Worm (Caenorhabditis elegans) whole organism, L1 larva: ENCODE measurements around the gene R02F11.1.

Source experiments
- Y116A8C.19 ChIP-seq: sonication (generic microtip); optimal IDR thresholded peaks from 2 replicates; lab custom pipeline; 2016; ENCODE audit warnings: missing compliant biosample characterization, missing genetic modification characterization, borderline replicate concordance
- ama-1 ChIP-seq: fragments of 150-350 bp; optimal IDR thresholded peaks from 2 replicates; lab custom pipeline; 2014
- ceh-63 ChIP-seq: fragments of 200-800 bp; sonication (Bioruptor generic); optimal IDR thresholded peaks from 2 replicates; lab custom pipeline; 2018; ENCODE audit warnings: mild to moderate bottlenecking, missing genetic modification characterization, missing compliant biosample characterization
- ceh-88 ChIP-seq: fragments of 200-800 bp; sonication (Bioruptor generic); IDR thresholded peaks from 2 replicates; pipeline ENCODE4 v1.3.6; 2022; ENCODE audit warnings: missing genetic modification characterization, missing compliant biosample characterization
- dpl-1 ChIP-seq, 3 experiments: fragments of 150-350 bp in 2 of 3; sonication (generic microtip) in 1 of 3; optimal IDR thresholded peaks; 2 replicates each; lab custom pipeline; 2014 to 2017; ENCODE audit warnings: missing biosample characterization in 3 of 3, missing genetic modification characterization in 3 of 3, missing genetic modification reagents in 3 of 3
- efl-1 ChIP-seq, 4 experiments: fragments of 150-350 bp; optimal IDR thresholded peaks in 3 of 4; peaks in 1 of 4; 1 replicate in 1 of 4; 2 replicates in 3 of 4; lab custom pipeline; 2014; ENCODE audit warnings: missing biosample characterization in 2 of 4, missing genetic modification characterization in 2 of 4, missing genetic modification reagents in 2 of 4
- efl-3 ChIP-seq: fragments of 200-800 bp; sonication (Bioruptor generic); optimal IDR thresholded peaks from 2 replicates; lab custom pipeline; 2018; ENCODE audit warnings: mild to moderate bottlenecking, missing genetic modification characterization, missing compliant biosample characterization
- egl-13 ChIP-seq: sonication (generic microtip); optimal IDR thresholded peaks from 2 replicates; lab custom pipeline; 2016; ENCODE audit warnings: missing genotype, missing genetic modification reagents, missing genetic modification characterization, missing compliant biosample characterization
- egl-27 ChIP-seq, 2 experiments: fragments of 150-350 bp in 1 of 2; sonication (generic microtip); optimal IDR thresholded peaks; 3 replicates each; lab custom pipeline; 2017 to 2018; ENCODE audit warnings: missing biosample characterization in 2 of 2, missing genetic modification characterization in 2 of 2, missing genetic modification reagents in 2 of 2
- elt-3 ChIP-seq, 6 experiments: fragments of 150-350 bp in 1 of 6; sonication (generic microtip); optimal IDR thresholded peaks; 2 replicates each; lab custom pipeline; 2017 to 2018; ENCODE audit warnings: missing biosample characterization in 6 of 6, missing genetic modification characterization in 6 of 6, inconsistent platforms in 1 of 6
- ets-5 ChIP-seq: fragments of 200-800 bp; sonication (Bioruptor generic); IDR thresholded peaks from 2 replicates; pipeline ENCODE4 v1.3.6; 2022; ENCODE audit warnings: missing genetic modification characterization, missing compliant biosample characterization
- fkh-10 ChIP-seq: sonication (generic microtip); optimal IDR thresholded peaks from 2 replicates; lab custom pipeline; 2017; ENCODE audit warnings: missing biosample characterization, missing genetic modification reagents, missing genetic modification characterization
- fkh-8 ChIP-seq: sonication (generic microtip); optimal IDR thresholded peaks from 2 replicates; lab custom pipeline; 2016; ENCODE audit warnings: mild to moderate bottlenecking, missing genetic modification characterization, missing compliant biosample characterization
- hlh-4 ChIP-seq: sonication (generic microtip); optimal IDR thresholded peaks from 2 replicates; lab custom pipeline; 2016; ENCODE audit warnings: mild to moderate bottlenecking, missing genetic modification characterization, missing compliant biosample characterization
- hpl-2 ChIP-seq: fragments of 150-350 bp; optimal IDR thresholded peaks from 2 replicates; lab custom pipeline; 2014; ENCODE audit warnings: missing biosample characterization, missing genetic modification reagents, missing genetic modification characterization
- lin-13 ChIP-seq: fragments of 150-350 bp; optimal IDR thresholded peaks from 2 replicates; lab custom pipeline; 2014; ENCODE audit warnings: missing biosample characterization, missing genetic modification reagents, missing genetic modification characterization
- lin-15B ChIP-seq: fragments of 150-350 bp; sonication (generic microtip); optimal IDR thresholded peaks from 3 replicates; lab custom pipeline; 2014; ENCODE audit warnings: missing biosample characterization, missing genetic modification characterization
- lin-35 ChIP-seq, 2 experiments: fragments of 150-350 bp; optimal IDR thresholded peaks; 2 replicates each; lab custom pipeline; 2014; ENCODE audit warnings: missing biosample characterization in 2 of 2, missing genetic modification characterization in 2 of 2, missing genetic modification reagents in 2 of 2
- lin-39 ChIP-seq: fragments of 150-350 bp; optimal IDR thresholded peaks from 2 replicates; lab custom pipeline; 2014; ENCODE audit warnings: missing biosample characterization, missing genetic modification reagents, missing genetic modification characterization
- lir-3 ChIP-seq: sonication (generic microtip); optimal IDR thresholded peaks from 2 replicates; lab custom pipeline; 2016; ENCODE audit warnings: mild to moderate bottlenecking, missing genetic modification characterization, moderate library complexity, missing compliant biosample characterization; ENCODE audit not compliant: poor library complexity
- mab-9 ChIP-seq: fragments of 200-800 bp; sonication (Bioruptor generic); IDR thresholded peaks from 2 replicates; pipeline ENCODE4 v1.3.6; 2022; ENCODE audit warnings: missing genetic modification reagents, missing genetic modification characterization, missing compliant biosample characterization
- mep-1 ChIP-seq: fragments of 150-350 bp; optimal IDR thresholded peaks from 2 replicates; lab custom pipeline; 2014; ENCODE audit warnings: missing biosample characterization, missing genetic modification characterization
- nhr-237 ChIP-seq: fragments of 150-350 bp; optimal IDR thresholded peaks from 2 replicates; lab custom pipeline; 2014; ENCODE audit warnings: missing biosample characterization, missing genetic modification characterization
- nhr-28 ChIP-seq: fragments of 150-350 bp; optimal IDR thresholded peaks from 2 replicates; lab custom pipeline; 2014; ENCODE audit warnings: missing biosample characterization, missing genetic modification characterization
- nhr-76 ChIP-seq: sonication (generic microtip); optimal IDR thresholded peaks from 2 replicates; lab custom pipeline; 2017; ENCODE audit warnings: missing biosample characterization, missing genetic modification characterization
- nhr-77 ChIP-seq: fragments of 150-350 bp; optimal IDR thresholded peaks from 2 replicates; lab custom pipeline; 2014; ENCODE audit warnings: missing biosample characterization, missing genetic modification characterization
- pax-3 ChIP-seq: fragments of 200-800 bp; sonication (Bioruptor generic); optimal IDR thresholded peaks from 2 replicates; lab custom pipeline; 2018; ENCODE audit warnings: mild to moderate bottlenecking, missing genetic modification characterization, moderate library complexity, missing compliant biosample characterization
- rnt-1 ChIP-seq: sonication (generic microtip); optimal IDR thresholded peaks from 2 replicates; lab custom pipeline; 2016; ENCODE audit warnings: mild to moderate bottlenecking, missing genetic modification characterization, moderate library complexity, missing compliant biosample characterization
- snpc-4 ChIP-seq: fragments of 150-350 bp; optimal IDR thresholded peaks from 2 replicates; lab custom pipeline; 2014; ENCODE audit warnings: missing biosample characterization, missing genetic modification characterization
- snu-23 ChIP-seq: sonication (generic microtip); optimal IDR thresholded peaks from 2 replicates; lab custom pipeline; 2016; ENCODE audit warnings: missing genetic modification characterization, missing compliant biosample characterization
- sox-4 ChIP-seq: sonication (generic microtip); optimal IDR thresholded peaks from 2 replicates; lab custom pipeline; 2016; ENCODE audit warnings: missing genetic modification characterization, missing compliant biosample characterization
- sptf-1 ChIP-seq: fragments of 150-350 bp; optimal IDR thresholded peaks from 2 replicates; lab custom pipeline; 2014; ENCODE audit warnings: missing biosample characterization, missing genetic modification characterization
- tbx-2 ChIP-seq: sonication (generic microtip); optimal IDR thresholded peaks from 2 replicates; lab custom pipeline; 2016; ENCODE audit warnings: missing genetic modification characterization, missing compliant biosample characterization
- unc-130 ChIP-seq: fragments of 150-350 bp; optimal IDR thresholded peaks from 2 replicates; lab custom pipeline; 2017; ENCODE audit warnings: missing biosample characterization, missing genetic modification characterization, inconsistent platforms
- unc-30 ChIP-seq: sonication (generic microtip); optimal IDR thresholded peaks from 2 replicates; lab custom pipeline; 2017; ENCODE audit warnings: missing biosample characterization, missing genetic modification characterization
- unc-62 ChIP-seq: fragments of 150-350 bp; optimal IDR thresholded peaks from 2 replicates; lab custom pipeline; 2014; ENCODE audit warnings: missing biosample characterization, missing genetic modification reagents, missing genetic modification characterization
- unc-86 ChIP-seq: sonication (generic microtip); optimal IDR thresholded peaks from 2 replicates; lab custom pipeline; 2016; ENCODE audit warnings: missing genetic modification characterization, missing compliant biosample characterization
- unc-98 ChIP-seq: fragments of 200-800 bp; sonication (Bioruptor generic); IDR thresholded peaks from 2 replicates; pipeline ENCODE4 v1.3.6; 2022; ENCODE audit warnings: missing genetic modification characterization, missing compliant biosample characterization
- zag-1 ChIP-seq: fragments of 150-350 bp; optimal IDR thresholded peaks from 2 replicates; lab custom pipeline; 2014; ENCODE audit warnings: missing biosample characterization, missing genetic modification characterization
- zip-4 ChIP-seq: fragments of 200-800 bp; sonication (Bioruptor generic); optimal IDR thresholded peaks from 2 replicates; lab custom pipeline; 2018; ENCODE audit warnings: mild to moderate bottlenecking, missing genetic modification characterization, moderate library complexity, missing compliant biosample characterization
- ztf-11 ChIP-seq, 2 experiments: sonication (generic microtip); optimal IDR thresholded peaks; 2 replicates each; lab custom pipeline; 2016 to 2017; ENCODE audit warnings: missing genetic modification characterization in 2 of 2, missing biosample characterization in 1 of 2, missing compliant biosample characterization in 1 of 2
- ztf-4 ChIP-seq: fragments of 150-350 bp; optimal IDR thresholded peaks from 2 replicates; lab custom pipeline; 2014; ENCODE audit warnings: missing biosample characterization, missing genetic modification characterization

R02F11.1 gene

DNA sequence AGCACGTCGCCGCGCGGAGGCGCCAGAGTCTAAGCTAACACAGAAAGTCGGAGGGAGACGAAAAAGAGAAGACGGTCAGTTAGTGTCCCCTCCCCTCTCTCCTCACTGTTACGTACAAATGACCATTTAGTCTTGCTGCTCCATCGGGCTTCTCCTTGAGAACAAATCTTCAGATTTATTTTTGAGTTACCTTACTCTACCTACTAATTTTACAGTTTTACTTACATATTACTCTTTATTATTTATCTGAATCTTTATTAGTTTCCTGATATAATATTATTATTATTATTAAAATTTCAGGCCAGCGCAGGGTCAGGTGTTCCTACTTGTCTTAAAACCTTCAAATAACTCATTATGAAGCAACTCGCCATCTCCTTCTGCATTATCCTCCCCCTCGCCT is at the start of gene R02F11.1:
TSS of gene R02F11.1 (plus strand) at position 301 of the 400 bp plus-strand sequence.
- TF ChIP-seq zag-1 (no peak), mep-1 (tag; lab: Kevin White, UChicago) (no peak), fkh-8 (tag; lab: Kevin White, UChicago) (no peak), egl-27 (tag; optimal IDR thresholded peaks at IDR 0.05; lab: Kevin White, UChicago) (no peak), mab-9 (GFP tag; lab: Robert Waterston, UW) (no peak), snu-23 (GFP tag; lab: Kevin White, UChicago) (no peak), ceh-63 (GFP tag; lab: Kevin White, UChicago) (no peak), unc-30 (tag; lab: Kevin White, UChicago) (no peak), pax-3 (tag; lab: Kevin White, UChicago) (no peak), elt-3 (tag; optimal IDR thresholded peaks at IDR 0.05; lab: Kevin White, UChicago) (no peak), unc-130 (tag; lab: Kevin White, UChicago) (no peak), snpc-4 (tag; lab: Kevin White, UChicago) (no peak), lin-35 (GFP tag; optimal IDR thresholded peaks at IDR 0.05; lab: Kevin White, UChicago) (no peak), zip-4 (GFP tag; lab: Kevin White, UChicago) (no peak), tbx-2 (tag; lab: Kevin White, UChicago) (no peak), ztf-11 (tag; optimal IDR thresholded peaks at IDR 0.05; lab: Kevin White, UChicago) (no peak), nhr-76 (tag; lab: Kevin White, UChicago) (no peak)

DNA sequence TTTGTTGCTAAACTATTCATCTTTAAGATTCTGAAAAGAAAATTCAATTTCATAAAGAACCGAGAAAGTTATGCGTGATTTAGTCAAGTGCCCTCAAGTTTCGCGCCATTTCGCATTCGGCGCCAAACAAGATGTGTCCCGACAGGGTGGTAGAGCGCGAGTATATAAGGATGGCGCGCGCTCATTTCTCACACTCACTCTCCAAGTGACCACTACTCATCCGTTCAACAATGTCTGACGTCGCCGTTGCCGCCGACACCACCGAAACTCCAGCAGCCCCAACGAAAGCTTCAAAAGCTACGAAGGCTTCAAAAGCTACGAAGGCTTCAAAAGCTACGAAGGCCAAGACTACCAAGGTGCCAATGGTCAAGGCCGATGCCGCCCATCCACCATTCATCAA is 46.8 kb upstream of the R02F11.1 start, which contains the start of gene hil-4:
TSS of gene hil-4 (plus strand) at position 191 of the 400 bp plus-strand sequence.
- TF ChIP-seq nhr-76 (tag; lab: Kevin White, UChicago) (no peak), lin-39 (no peak), ceh-63 (GFP tag; lab: Kevin White, UChicago) (no peak), nhr-237 (tag; lab: Kevin White, UChicago) (no peak), efl-1 (optimal IDR thresholded peaks at IDR 0.05; lab: Kevin White, UChicago) (peak in 1 of 2 experiments; percentile 21), efl-1 (GFP tag; optimal IDR thresholded peaks at IDR 0.05 in 1 of 2; lab: Kevin White, UChicago) (no peak), dpl-1 (GFP tag; optimal IDR thresholded peaks at IDR 0.05; lab: Kevin White, UChicago) (peak in 1 of 3 experiments; percentile 18)

DNA sequence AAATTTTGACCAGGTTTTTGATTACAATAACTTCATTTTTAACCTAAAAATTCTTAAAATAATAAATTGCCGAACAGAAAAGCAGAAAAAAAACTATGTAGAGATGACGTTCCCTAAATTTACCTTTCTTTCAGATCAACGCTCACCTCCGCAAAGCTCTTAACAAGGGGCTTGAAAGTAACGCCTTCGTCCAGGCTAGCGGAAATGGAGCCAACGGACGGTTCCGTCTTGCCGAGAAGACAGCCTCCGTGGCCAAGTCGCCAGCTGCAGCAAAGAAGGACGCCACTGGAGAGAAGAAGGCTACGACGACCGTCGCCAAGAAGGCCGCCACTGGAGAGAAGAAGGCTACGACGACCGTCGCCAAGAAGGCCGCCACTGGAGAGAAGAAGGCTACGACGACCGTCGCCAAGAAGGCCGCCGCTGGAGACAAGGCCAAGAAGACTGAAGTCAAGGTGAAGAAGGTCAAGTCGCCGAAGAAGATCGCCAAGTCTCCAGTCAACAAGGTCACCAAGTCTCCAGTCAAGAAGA is 46.1 kb upstream of the R02F11.1 start:
- TF ChIP-seq snpc-4 (tag; lab: Kevin White, UChicago) (no peak), unc-86 (no peak), ets-5 (no peak), egl-13 (tag; lab: Kevin White, UChicago) (no peak), nhr-237 (tag; lab: Kevin White, UChicago) (no peak)

DNA sequence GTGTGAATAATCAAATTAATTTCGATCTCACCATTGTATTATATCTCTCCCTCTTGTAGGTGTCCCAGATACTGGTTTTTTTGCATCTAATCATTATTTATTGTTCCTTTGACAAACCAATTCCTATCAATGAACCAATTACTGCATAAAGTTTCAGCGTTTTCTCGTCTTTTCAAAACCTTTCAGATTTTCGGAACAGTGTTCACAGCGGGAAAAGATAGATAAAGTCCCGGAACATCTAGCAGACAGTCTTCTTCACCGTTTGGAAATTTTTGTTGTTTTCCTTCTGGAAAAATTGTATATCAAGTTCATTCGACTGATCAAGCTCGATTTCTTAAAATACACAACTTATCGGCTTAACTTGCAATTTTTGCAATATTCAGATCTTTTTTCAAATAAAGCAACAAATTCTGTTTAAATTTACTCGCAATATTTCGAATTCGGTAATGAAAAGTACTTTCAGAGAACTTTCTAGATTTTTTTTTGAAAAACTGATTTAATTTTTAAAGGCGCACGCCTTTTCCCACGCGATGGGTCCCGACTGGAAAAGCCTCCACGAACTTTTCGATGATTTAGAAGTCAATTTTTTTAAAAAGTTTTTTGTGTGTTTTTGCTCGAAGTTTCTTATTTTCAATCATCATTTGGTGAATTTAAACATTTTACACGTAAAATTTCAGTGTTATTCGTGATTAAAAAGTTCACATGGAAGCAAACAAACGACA is 45.4 kb upstream of the R02F11.1 start, which contains the start of gene pgl-3:
TSS of gene pgl-3 (plus strand) at position 672 of the 722 bp plus-strand sequence.
- TF ChIP-seq ztf-4 (tag; lab: Kevin White, UChicago) (no peak), lir-3 (tag; lab: Kevin White, UChicago) (no peak), efl-1 (optimal IDR thresholded peaks at IDR 0.05; lab: Kevin White, UChicago) (peak in 1 of 2 experiments; percentile 14), efl-1 (GFP tag; optimal IDR thresholded peaks at IDR 0.05 in 1 of 2; lab: Kevin White, UChicago) (no peak), nhr-76 (tag; lab: Kevin White, UChicago) (no peak), mep-1 (tag; lab: Kevin White, UChicago) (no peak)

- no peak for TF ChIP-seq dpl-1 (GFP tag; optimal IDR thresholded peaks at IDR 0.05; lab: Kevin White, UChicago)
- TF ChIP-seq hlh-4 (tag; lab: Kevin White, UChicago) = no peak
- TF ChIP-seq sptf-1 (tag; lab: Kevin White, UChicago) = no peak
- no peak for TF ChIP-seq fkh-10 (GFP tag; lab: Kevin White, UChicago)
- TF ChIP-seq unc-98 (GFP tag; lab: Robert Waterston, UW) = no peak
- TF ChIP-seq ceh-88 (GFP tag; lab: Robert Waterston, UW) = no peak
- TF ChIP-seq mep-1 (tag; lab: Kevin White, UChicago) = no peak
- TF ChIP-seq sox-4 (tag; lab: Kevin White, UChicago) = no peak
- no peak for TF ChIP-seq unc-62
- TF ChIP-seq hpl-2 (GFP tag; lab: Kevin White, UChicago) = no peak
- TF ChIP-seq nhr-77 = no peak
- no peak for TF ChIP-seq nhr-28
- no peak for TF ChIP-seq Y116A8C.19
- no peak for TF ChIP-seq lin-13
- no peak for TF ChIP-seq snpc-4 (tag; lab: Kevin White, UChicago)
- no peak for TF ChIP-seq ama-1
- TF ChIP-seq elt-3 (tag; optimal IDR thresholded peaks at IDR 0.05; lab: Kevin White, UChicago) = no peak
- no peak for TF ChIP-seq lin-15B (tag; lab: Kevin White, UChicago)
- TF ChIP-seq efl-3 (GFP tag; lab: Kevin White, UChicago) = no peak
- TF ChIP-seq rnt-1 = no peak
These were observed 42.9 kb upstream of the R02F11.1 start for ce11 chrV:4758019-4758418.
